Fruit fly (Drosophila melanogaster) whole organism, embryonic: ENCODE results near the gene His3.3B.

ENCODE experiments used
- Adf1 ChIP-seq: fragments of 200-800 bp; sonication (Bioruptor generic); IDR thresholded peaks from 2 replicates; pipeline ENCODE4 v1.3.6; 2022; ENCODE audit warnings: missing biosample characterization, missing genetic modification characterization
- Antp ChIP-seq: fragments of 200-800 bp; sonication (Bioruptor generic); optimal IDR thresholded peaks from 3 replicates; lab custom pipeline; 2016; ENCODE audit warnings: missing biosample characterization, missing genetic modification characterization
- Awh ChIP-seq: fragments of 200-800 bp; sonication (Bioruptor generic); IDR thresholded peaks from 2 replicates; pipeline ENCODE4, ENCODE4 v1.3.6; 2022; ENCODE audit warnings: missing biosample characterization, missing genetic modification characterization
- CG10274 ChIP-seq: fragments of 200-800 bp; sonication (Bioruptor generic); optimal IDR thresholded peaks from 3 replicates; lab custom pipeline; 2017; ENCODE audit warnings: missing biosample characterization, mild to moderate bottlenecking, missing genetic modification characterization
- CG11696 ChIP-seq: fragments of 200-800 bp; sonication (Bioruptor generic); IDR thresholded peaks from 2 replicates; pipeline ENCODE4 v1.3.6; 2022; ENCODE audit warnings: missing biosample characterization, missing genetic modification characterization
- CG1233 ChIP-seq: fragments of 200-800 bp; sonication (Bioruptor generic); optimal IDR thresholded peaks from 4 replicates; lab custom pipeline; 2018; ENCODE audit warnings: missing biosample characterization, mild to moderate bottlenecking, missing genetic modification characterization
- CG14050 ChIP-seq: fragments of 200-800 bp; sonication (Bioruptor generic); IDR thresholded peaks from 3 replicates; pipeline ENCODE4 v1.3.6; 2022; ENCODE audit warnings: missing biosample characterization, missing genetic modification characterization
- CG18764 ChIP-seq: fragments of 200-800 bp; sonication (Bioruptor generic); optimal IDR thresholded peaks from 3 replicates; lab custom pipeline; 2016; ENCODE audit warnings: missing biosample characterization, missing genetic modification characterization
- CG2116 ChIP-seq: fragments of 200-800 bp; sonication (Bioruptor generic); optimal IDR thresholded peaks from 3 replicates; lab custom pipeline; 2018; ENCODE audit warnings: missing biosample characterization, mild to moderate bottlenecking, missing genetic modification characterization
- CG2202 ChIP-seq: fragments of 200-800 bp; sonication (Bioruptor generic); optimal IDR thresholded peaks from 2 replicates; lab custom pipeline; 2018; ENCODE audit warnings: missing biosample characterization, mild to moderate bottlenecking, missing genetic modification characterization
- CG33557 ChIP-seq: fragments of 200-800 bp; sonication (Bioruptor generic); optimal IDR thresholded peaks from 2 replicates; lab custom pipeline; 2019; ENCODE audit warnings: missing biosample characterization, mild to moderate bottlenecking, missing genetic modification characterization, moderate library complexity
- CG7786 ChIP-seq: fragments of 200-800 bp; sonication (Bioruptor generic); optimal IDR thresholded peaks from 2 replicates; lab custom pipeline; 2016; ENCODE audit warnings: missing biosample characterization, missing genetic modification characterization
- CG9215 ChIP-seq: fragments of 200-800 bp; sonication (Bioruptor generic); IDR thresholded peaks from 2 replicates; pipeline ENCODE4 v1.3.6; 2022; ENCODE audit warnings: missing biosample characterization, missing genetic modification characterization
- CG9437 ChIP-seq: fragments of 200-800 bp; sonication (Bioruptor generic); optimal IDR thresholded peaks from 2 replicates; lab custom pipeline; 2018; ENCODE audit warnings: missing biosample characterization, mild to moderate bottlenecking, missing genetic modification characterization
- CkIIα-i1 ChIP-seq: fragments of 200-800 bp; sonication (Bioruptor generic); IDR thresholded peaks from 2 replicates; pipeline ENCODE4 v1.3.6; 2022; ENCODE audit warnings: missing biosample characterization, missing genetic modification characterization
- Ets97D ChIP-seq: fragments of 200-800 bp; sonication (Bioruptor generic); optimal IDR thresholded peaks from 3 replicates; lab custom pipeline; 2016; ENCODE audit warnings: missing biosample characterization, missing genetic modification characterization
- H2.0 ChIP-seq: fragments of 200-800 bp; sonication (Bioruptor generic); IDR thresholded peaks from 2 replicates; pipeline ENCODE4 v1.3.6; 2022; ENCODE audit warnings: missing biosample characterization, missing genetic modification characterization
- HmgD ChIP-seq: fragments of 200-800 bp; sonication (Bioruptor generic); optimal IDR thresholded peaks from 3 replicates; lab custom pipeline; 2016; ENCODE audit warnings: missing biosample characterization, missing genetic modification characterization
- HmgZ ChIP-seq: fragments of 200-800 bp; sonication (Bioruptor generic); optimal IDR thresholded peaks from 2 replicates; lab custom pipeline; 2018; ENCODE audit warnings: missing biosample characterization, mild to moderate bottlenecking, missing genetic modification characterization
- Lim3 ChIP-seq: fragments of 200-800 bp; sonication (Bioruptor generic); IDR thresholded peaks from 2 replicates; pipeline ENCODE4 v1.3.6; 2022; ENCODE audit warnings: missing biosample characterization, missing genetic modification characterization
- Mes4 ChIP-seq: fragments of 200-800 bp; sonication (Bioruptor generic); optimal IDR thresholded peaks from 2 replicates; lab custom pipeline; 2016; ENCODE audit warnings: missing biosample characterization, missing genetic modification characterization
- NFAT ChIP-seq: fragments of 200-800 bp; sonication (Bioruptor generic); IDR thresholded peaks from 2 replicates; pipeline ENCODE4 v1.3.6; 2022; ENCODE audit warnings: missing biosample characterization, missing genetic modification characterization
- NfI ChIP-seq: fragments of 200-800 bp; sonication (Bioruptor generic); optimal IDR thresholded peaks from 3 replicates; lab custom pipeline; 2018; ENCODE audit warnings: missing biosample characterization, mild to moderate bottlenecking, missing genetic modification characterization, moderate library complexity
- Oli ChIP-seq: fragments of 200-800 bp; sonication (Bioruptor generic); optimal IDR thresholded peaks from 2 replicates; lab custom pipeline; 2018; ENCODE audit warnings: missing biosample characterization, mild to moderate bottlenecking, missing genetic modification characterization, moderate library complexity
- PHDP ChIP-seq: fragments of 200-800 bp; sonication (Bioruptor generic); optimal IDR thresholded peaks from 3 replicates; lab custom pipeline; 2018; ENCODE audit warnings: missing biosample characterization, mild to moderate bottlenecking, missing genetic modification characterization, moderate library complexity
- Sox100B ChIP-seq: fragments of 200-800 bp; sonication (Bioruptor generic); optimal IDR thresholded peaks from 3 replicates; lab custom pipeline; 2018; ENCODE audit warnings: missing biosample characterization, mild to moderate bottlenecking, missing genetic modification characterization
- Sox102F ChIP-seq: fragments of 200-800 bp; sonication (Bioruptor generic); optimal IDR thresholded peaks from 2 replicates; lab custom pipeline; 2018; ENCODE audit warnings: missing biosample characterization, mild to moderate bottlenecking, missing genetic modification characterization, moderate library complexity
- Spps ChIP-seq: fragments of 200-800 bp; sonication (Bioruptor generic); optimal IDR thresholded peaks from 2 replicates; lab custom pipeline; 2018; ENCODE audit warnings: missing biosample characterization, mild to moderate bottlenecking, missing genetic modification characterization
- YL-1 ChIP-seq: fragments of 200-800 bp; sonication (Bioruptor generic); optimal IDR thresholded peaks from 3 replicates; lab custom pipeline; 2017; ENCODE audit warnings: missing biosample characterization, mild to moderate bottlenecking, missing genetic modification characterization
- ato ChIP-seq: fragments of 200-800 bp; sonication (Bioruptor generic); IDR thresholded peaks from 2 replicates; pipeline ENCODE4 v1.3.6; 2022; ENCODE audit warnings: missing biosample characterization, missing genetic modification characterization; ENCODE audit not compliant: partially characterized antibody
- bigmax ChIP-seq: fragments of 200-800 bp; sonication (Bioruptor generic); optimal IDR thresholded peaks from 2 replicates; lab custom pipeline; 2018; ENCODE audit warnings: missing biosample characterization, mild to moderate bottlenecking, missing genetic modification characterization
- bsh ChIP-seq, 2 experiments: fragments of 200-800 bp; sonication (Bioruptor generic); optimal IDR thresholded peaks; 2 replicates each; lab custom pipeline; 2017 to 2018; ENCODE audit warnings: mild to moderate bottlenecking in 2 of 2, missing biosample characterization in 2 of 2, missing genetic modification characterization in 2 of 2, moderate library complexity in 1 of 2
- disco-r ChIP-seq: fragments of 200-800 bp; sonication (Bioruptor generic); optimal IDR thresholded peaks from 2 replicates; lab custom pipeline; 2016; ENCODE audit warnings: missing biosample characterization, missing genetic modification characterization
- dm ChIP-seq: fragments of 200-800 bp; sonication (Bioruptor generic); optimal IDR thresholded peaks from 3 replicates; lab custom pipeline; 2016; ENCODE audit warnings: missing biosample characterization, missing genetic modification characterization
- en ChIP-seq: fragments of 200-800 bp; sonication (Bioruptor generic); optimal IDR thresholded peaks from 2 replicates; lab custom pipeline; 2016; ENCODE audit warnings: missing biosample characterization, missing genetic modification characterization
- ftz-f1 ChIP-seq: fragments of 200-800 bp; sonication (Bioruptor generic); optimal IDR thresholded peaks from 2 replicates; lab custom pipeline; 2016; ENCODE audit warnings: missing biosample characterization, missing genetic modification characterization
- gce ChIP-seq: fragments of 200-800 bp; sonication (Bioruptor generic); IDR thresholded peaks from 3 replicates; pipeline ENCODE4 v1.3.6; 2022; ENCODE audit warnings: missing biosample characterization, missing genetic modification characterization
- hth ChIP-seq: fragments of >200 bp; optimal IDR thresholded peaks from 2 replicates; lab custom pipeline; 2017; ENCODE audit warnings: inconsistent platforms
- jigr1 ChIP-seq: fragments of 200-800 bp; sonication (Bioruptor generic); IDR thresholded peaks from 3 replicates; pipeline ENCODE4 v1.3.6; 2022; ENCODE audit warnings: missing biosample characterization, missing genetic modification characterization
- lilli ChIP-seq: fragments of 200-800 bp; sonication (Bioruptor generic); optimal IDR thresholded peaks from 3 replicates; lab custom pipeline; 2016; ENCODE audit warnings: missing biosample characterization, missing genetic modification characterization
- lmd ChIP-seq: fragments of 200-800 bp; sonication (Bioruptor generic); IDR thresholded peaks from 2 replicates; pipeline ENCODE4 v1.3.6; 2022; ENCODE audit warnings: missing biosample characterization, missing genetic modification characterization
- luna ChIP-seq: fragments of 200-800 bp; sonication (Bioruptor generic); optimal IDR thresholded peaks from 2 replicates; lab custom pipeline; 2016; ENCODE audit warnings: missing biosample characterization, missing genetic modification characterization
- mirr ChIP-seq: fragments of 200-800 bp; sonication (Bioruptor generic); optimal IDR thresholded peaks from 3 replicates; lab custom pipeline; 2018; ENCODE audit warnings: missing biosample characterization, mild to moderate bottlenecking, missing genetic modification characterization
- otp ChIP-seq: fragments of 200-800 bp; sonication (Bioruptor generic); IDR thresholded peaks from 3 replicates; pipeline ENCODE4, ENCODE4 v1.3.6; 2022; ENCODE audit warnings: missing biosample characterization, missing genetic modification characterization
- ranshi ChIP-seq: fragments of 200-800 bp; sonication (Bioruptor generic); IDR thresholded peaks from 2 replicates; pipeline ENCODE4 v1.3.6; 2022; ENCODE audit warnings: missing biosample characterization, missing genetic modification characterization
- run ChIP-seq: fragments of 200-800 bp; sonication (Bioruptor generic); optimal IDR thresholded peaks from 3 replicates; lab custom pipeline; 2018; ENCODE audit warnings: missing biosample characterization, mild to moderate bottlenecking, missing genetic modification characterization
- sens ChIP-seq: fragments of 200-800 bp; sonication (Bioruptor generic); peaks from one replicate; lab custom pipeline; 2016; ENCODE audit warnings: missing biosample characterization, missing genetic modification characterization
- slp2 ChIP-seq: fragments of 200-800 bp; sonication (Bioruptor generic); optimal IDR thresholded peaks from 2 replicates; lab custom pipeline; 2016; ENCODE audit warnings: missing biosample characterization, missing genetic modification characterization
- ttk ChIP-seq: fragments of 200-800 bp; sonication (Bioruptor generic); IDR thresholded peaks from 2 replicates; pipeline ENCODE4 v2.1.2; 2022; ENCODE audit warnings: missing biosample characterization, missing genetic modification characterization
- twi ChIP-seq: fragments of 200-800 bp; optimal IDR thresholded peaks from 2 replicates; lab custom pipeline; 2019; ENCODE audit warnings: missing biosample characterization, mild to moderate bottlenecking, missing genetic modification characterization, moderate library complexity
- wek ChIP-seq: fragments of 200-800 bp; sonication (Bioruptor generic); optimal IDR thresholded peaks from 3 replicates; lab custom pipeline; 2018; ENCODE audit warnings: missing biosample characterization, mild to moderate bottlenecking, missing genetic modification characterization, moderate library complexity
- zfh2 ChIP-seq: fragments of 200-800 bp; sonication (Bioruptor generic); optimal IDR thresholded peaks from 2 replicates; lab custom pipeline; 2016; ENCODE audit warnings: missing biosample characterization, missing genetic modification characterization

The His3.3B gene

dm6 chrX:9127264-9128011 lies 29.0 kb downstream of the His3.3B start (continued):
- no peak for TF ChIP-seq gce (GFP tag; lab: Robert Waterston, UW)
- no peak for TF ChIP-seq lilli (GFP tag; lab: Kevin White, UChicago)
- no peak for TF ChIP-seq CG10274 (GFP tag; lab: Kevin White, UChicago)
- no peak for TF ChIP-seq bigmax (GFP tag; lab: Kevin White, UChicago)
- TF ChIP-seq zfh2 (GFP tag; lab: Kevin White, UChicago) = no peak
- no peak for TF ChIP-seq CG1233 (GFP tag; lab: Kevin White, UChicago)
- no peak for TF ChIP-seq CG9437 (GFP tag; lab: Kevin White, UChicago)
- no peak for TF ChIP-seq luna
- TF ChIP-seq run (tag; lab: Kevin White, UChicago) = no peak
- TF ChIP-seq lmd (GFP tag; lab: Robert Waterston, UW) = no peak
- peak; percentile 33 for TF ChIP-seq twi
- TF ChIP-seq jigr1 (GFP tag; lab: Robert Waterston, UW) = no peak
- no peak for TF ChIP-seq slp2 (GFP tag; lab: Kevin White, UChicago)
- TF ChIP-seq CG11696 (GFP tag; lab: Robert Waterston, UW) = peak; percentile 76
- TF ChIP-seq dm (GFP tag; lab: Kevin White, UChicago) = no peak
- TF ChIP-seq Sox102F = peak; percentile 37
- no peak for TF ChIP-seq otp (GFP tag; lab: Robert Waterston, UW)
- no peak for TF ChIP-seq wek
- no peak for TF ChIP-seq Mes4 (GFP tag; lab: Kevin White, UChicago)
- TF ChIP-seq CkIIα-i1 (GFP tag; lab: Robert Waterston, UW) = no peak
- TF ChIP-seq mirr (GFP tag; lab: Kevin White, UChicago) = no peak
- TF ChIP-seq Lim3 = no peak
- TF ChIP-seq ftz-f1 = no peak
- peak; percentile 33 for TF ChIP-seq Oli
- TF ChIP-seq CG7786 = peak; percentile 1
- TF ChIP-seq CG14050 (GFP tag; lab: Robert Waterston, UW) = no peak
- no peak for TF ChIP-seq Awh
- TF ChIP-seq ranshi (GFP tag; lab: Robert Waterston, UW) = 0 out of 2 replicates have a peak, but pooled peaks have one; percentile 15
- no peak for TF ChIP-seq YL-1 (GFP tag; lab: Kevin White, UChicago)
- TF ChIP-seq NFAT (GFP tag; lab: Robert Waterston, UW) = no peak
- TF ChIP-seq hth (lab: Kevin White, UChicago) = no peak
- TF ChIP-seq H2.0 (GFP tag; lab: Robert Waterston, UW) = no peak
- no peak for TF ChIP-seq CG9215 (GFP tag; lab: Robert Waterston, UW)
- no peak for TF ChIP-seq CG33557 (GFP tag; lab: Kevin White, UChicago)
- peak in 1 of 2 experiments; percentile 20 for TF ChIP-seq bsh (GFP tag; optimal IDR thresholded peaks at IDR 0.05; lab: Kevin White, UChicago)
- TF ChIP-seq PHDP (tag; lab: Kevin White, UChicago) = peak; percentile 6
- TF ChIP-seq Antp (GFP tag; lab: Kevin White, UChicago) = no peak
- TF ChIP-seq ttk = no peak
- TF ChIP-seq HmgZ = no peak
- peak; percentile 67 for TF ChIP-seq sens
- no peak for TF ChIP-seq Spps (tag; lab: Kevin White, UChicago)
- TF ChIP-seq en = no peak
- TF ChIP-seq NfI (GFP tag; lab: Kevin White, UChicago) = no peak
- no peak for TF ChIP-seq Ets97D
- no peak for TF ChIP-seq Adf1 (GFP tag; lab: Robert Waterston, UW)
- no peak for TF ChIP-seq CG2116
- no peak for TF ChIP-seq Sox100B
- TF ChIP-seq CG2202 (tag; lab: Kevin White, UChicago) = no peak
- no peak for TF ChIP-seq disco-r
- no peak for TF ChIP-seq CG18764 (GFP tag; lab: Kevin White, UChicago)
- TF ChIP-seq HmgD = no peak
- no peak for TF ChIP-seq ato (GFP tag; lab: Robert Waterston, UW)
